Fruit fly (Drosophila melanogaster) whole organism, larva: Measurements from ENCODE around the gene SNRPG.

Experiments
- noc ChIP-seq: fragments of 200-800 bp; sonication (Bioruptor generic); optimal IDR thresholded peaks from 3 replicates; lab custom pipeline; 2019; ENCODE audit warnings: missing biosample characterization, mild to moderate bottlenecking, missing genetic modification characterization, moderate library complexity

Gene SNRPG

dm6 chrX:16660632-16661031 is 20.4 kb upstream of the SNRPG start:
- no peak for TF ChIP-seq noc (tag; lab: Kevin White, UChicago)

- TF ChIP-seq noc (tag; lab: Kevin White, UChicago), result peak; percentile 57
Observed at dm6 chrX:16655724-16656235, 15.6 kb upstream of the SNRPG start.

DNA sequence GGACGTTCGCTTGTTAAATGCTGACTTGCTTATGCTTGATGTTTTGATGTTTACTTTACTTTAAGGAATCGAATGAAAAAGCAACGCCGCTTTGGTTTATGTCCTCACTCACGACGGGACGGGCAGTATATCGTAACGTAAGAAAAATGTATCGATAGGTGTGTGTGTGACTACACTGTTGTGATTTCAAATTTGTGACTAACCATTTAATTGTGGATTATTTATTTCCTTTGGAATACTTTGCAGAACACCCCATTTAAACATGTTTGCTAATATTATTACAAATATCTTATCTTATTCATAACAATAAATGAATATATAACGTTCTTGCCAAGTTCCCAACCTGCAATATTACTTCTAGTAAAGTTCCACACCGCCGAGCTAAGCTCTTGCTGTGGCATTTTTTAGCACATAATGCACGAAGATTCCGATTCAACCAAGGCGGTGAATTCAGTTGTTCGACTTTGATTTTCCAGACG is 14.8 kb upstream of the SNRPG start, which contains the start of the genes Nemp and r:
Gene Nemp, minus strand, starts transcription at position 85 of the 479 bp plus-strand sequence.
Gene r, plus strand, starts transcription at position 429 of the 479 bp plus-strand sequence.
- TF ChIP-seq noc (tag; lab: Kevin White, UChicago), result no peak

DNA sequence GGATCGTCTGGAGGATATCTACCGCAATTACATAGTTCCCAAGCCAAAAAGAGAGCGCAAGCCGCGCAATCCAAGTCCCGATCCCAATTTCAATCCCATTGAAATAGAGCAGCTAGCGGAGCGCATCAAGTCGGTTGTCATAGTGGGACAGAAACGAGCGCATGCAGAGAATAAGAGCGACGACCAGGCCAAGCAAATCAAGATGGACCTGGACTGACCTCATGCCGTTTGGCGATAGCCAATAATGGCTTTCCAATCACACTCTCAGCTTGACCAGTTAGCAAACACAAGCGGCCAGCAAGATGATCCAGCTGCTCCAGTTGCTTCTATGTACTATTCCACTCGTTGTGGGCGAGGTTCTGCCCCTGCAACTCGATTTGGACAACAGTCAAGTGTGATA is 11.4 kb upstream of the SNRPG start:
- TF ChIP-seq noc (tag; lab: Kevin White, UChicago), result no peak

dm6 chrX:16651098-16651497 is 10.9 kb upstream of the SNRPG start, which contains the start of the genes CG32573 and CG42512:
CG32573 (plus strand) TSS chrX:16651376.
CG42512 (plus strand) TSS chrX:16651376.
- TF ChIP-seq noc (tag; lab: Kevin White, UChicago), result no peak

dm6 chrX:16650078-16651063 is 10.2 kb upstream of the SNRPG start:
- TF ChIP-seq noc (tag; lab: Kevin White, UChicago), result peak; percentile 29

DNA sequence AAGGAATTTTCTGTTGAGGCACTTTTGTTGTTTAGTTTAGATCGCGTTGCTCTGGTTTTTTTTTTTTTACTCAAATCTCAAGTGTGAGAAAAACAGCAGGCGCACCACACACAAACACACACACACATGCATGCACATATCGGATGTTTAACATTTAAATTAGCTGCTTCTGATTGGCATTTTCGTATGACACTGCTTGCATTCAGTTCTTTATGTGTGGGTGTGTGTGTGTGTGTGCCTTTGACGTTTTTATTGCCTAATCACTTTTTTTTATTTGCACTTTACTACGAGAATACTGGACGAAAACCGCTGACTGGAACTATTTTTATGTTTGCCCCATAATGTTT is 8.2 kb upstream of the SNRPG start:
- no peak for TF ChIP-seq noc (tag; lab: Kevin White, UChicago)

DNA sequence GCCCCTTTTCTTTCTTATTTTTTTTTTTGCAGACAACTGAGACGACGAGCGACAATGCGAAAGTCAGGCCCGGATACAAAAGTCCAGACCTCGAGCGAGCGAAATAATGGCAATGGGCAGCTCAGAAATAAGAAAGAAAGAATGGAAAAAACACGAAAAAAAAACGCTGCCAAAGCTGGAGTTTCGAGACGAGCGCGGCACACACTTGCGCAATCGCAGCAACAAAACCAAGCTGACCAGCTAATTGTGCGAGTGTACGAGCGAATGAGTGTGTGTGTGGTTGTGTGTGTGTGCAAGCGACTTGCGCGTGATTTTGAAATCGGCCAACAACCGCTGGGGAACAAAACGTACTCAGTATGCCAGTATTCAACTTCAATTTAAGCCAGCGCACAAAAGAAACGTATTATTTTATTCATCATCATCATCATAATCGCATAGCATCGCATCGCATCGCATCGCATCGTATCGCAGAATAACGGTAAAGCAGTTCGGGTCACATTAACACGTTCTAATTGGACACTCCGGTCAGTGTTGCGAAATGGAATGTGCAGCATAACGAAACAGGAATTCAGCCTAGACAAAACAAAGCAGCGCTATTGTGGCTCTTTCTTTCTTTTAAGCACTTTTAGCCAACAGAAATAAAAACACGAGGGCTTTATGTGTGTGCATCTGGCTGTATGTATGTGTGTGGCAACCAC is 7.7 kb upstream of the SNRPG start:
- no peak for TF ChIP-seq noc (tag; lab: Kevin White, UChicago)

- no peak for TF ChIP-seq noc (tag; lab: Kevin White, UChicago)
Observed at dm6 chrX:16647092-16647632, 6.9 kb upstream of the SNRPG start.

DNA sequence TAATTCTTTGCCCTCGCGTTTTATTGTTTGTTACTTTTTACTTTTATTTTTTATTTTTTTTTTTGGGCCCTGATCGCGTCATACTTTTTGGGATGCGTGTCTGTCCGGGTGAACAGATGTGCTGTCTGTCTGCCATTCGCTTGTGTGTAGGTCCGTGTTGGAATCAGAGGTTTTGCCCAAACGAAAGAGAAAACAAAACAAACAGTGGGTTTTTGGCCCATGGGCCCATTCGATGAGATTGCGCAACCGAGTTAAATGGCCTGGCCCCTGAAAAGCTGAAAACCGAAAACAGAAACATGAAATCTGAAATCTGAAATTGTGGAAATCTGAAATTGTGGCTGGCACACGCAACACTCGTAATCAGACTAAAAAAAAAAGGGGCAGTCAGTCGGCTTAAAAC is 5.3 kb upstream of the SNRPG start:
- TF ChIP-seq noc (tag; lab: Kevin White, UChicago), result no peak

dm6 chrX:16644535-16645131 is 4.4 kb upstream of the SNRPG start:
- no peak for TF ChIP-seq noc (tag; lab: Kevin White, UChicago)

DNA sequence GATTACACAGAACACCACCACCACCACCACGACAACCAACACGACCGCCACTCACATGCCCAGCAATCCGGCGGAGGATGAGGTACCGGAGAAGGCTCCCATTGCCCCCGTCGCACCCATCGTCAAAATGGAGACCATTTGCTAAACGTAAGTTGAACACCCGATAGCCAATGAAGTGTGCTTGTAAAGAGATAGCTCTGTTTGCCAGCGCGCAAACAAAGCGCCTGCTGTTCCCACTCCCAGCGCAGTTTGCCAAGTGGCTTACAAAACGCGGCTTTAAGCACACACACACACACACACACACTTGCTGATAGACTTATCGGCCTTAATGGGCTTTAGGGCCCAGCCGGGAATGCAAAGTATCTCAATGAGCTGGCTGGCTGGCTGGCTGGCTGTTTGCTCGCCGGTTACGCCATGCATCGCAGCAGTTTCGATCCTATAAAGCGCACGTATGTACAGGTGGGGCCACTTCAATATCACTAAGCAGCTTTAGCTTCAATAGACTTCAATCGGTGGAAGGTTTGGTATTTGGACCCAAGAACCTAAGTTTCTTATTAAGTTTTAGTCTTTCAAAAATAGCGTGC is 3.2 kb upstream of the SNRPG start:
- no peak for TF ChIP-seq noc (tag; lab: Kevin White, UChicago)

dm6 chrX:16641101-16641420 is 842 bp upstream of the SNRPG start:
- no peak for TF ChIP-seq noc (tag; lab: Kevin White, UChicago)

DNA sequence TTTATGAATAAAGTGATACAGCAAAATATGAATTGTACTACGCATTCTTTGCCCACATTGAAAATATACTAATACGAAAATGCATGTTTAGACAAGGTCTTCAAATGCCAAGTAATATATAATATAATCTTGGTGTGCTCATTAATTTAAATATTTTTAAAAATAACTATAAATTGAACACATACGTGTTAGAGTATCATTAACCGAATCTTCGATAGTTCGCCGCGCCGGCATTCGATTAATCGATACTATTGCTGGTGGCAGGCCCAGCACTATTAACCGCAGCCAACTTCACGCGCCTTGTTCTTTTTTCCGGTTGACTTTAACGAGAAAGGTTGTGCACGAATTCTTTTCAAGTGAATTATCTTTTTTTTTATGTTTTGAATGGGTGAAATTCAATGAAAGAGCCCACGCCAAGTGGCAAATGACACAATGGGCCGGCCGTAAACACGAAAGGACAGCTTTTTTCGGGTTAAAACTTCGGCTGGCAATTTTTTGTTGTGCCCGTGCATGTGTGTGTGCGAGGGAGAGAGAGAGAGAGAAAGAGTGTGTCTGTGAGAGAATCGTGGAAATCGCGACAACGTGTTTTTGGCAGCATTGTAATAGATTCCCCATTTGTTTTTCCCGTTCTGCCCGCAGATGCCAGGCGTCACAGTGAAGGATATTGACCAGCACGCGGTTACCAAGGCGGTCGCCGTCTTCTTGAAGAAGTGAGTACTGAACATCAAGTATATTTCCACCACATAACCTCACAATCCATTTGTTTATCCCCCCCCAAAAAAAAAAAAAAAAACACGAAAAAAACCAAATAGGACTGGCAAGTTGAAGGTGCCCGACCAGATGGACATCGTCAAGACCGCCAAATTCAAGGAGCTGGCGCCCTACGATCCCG is 2.4 kb downstream of the SNRPG start, which contains the start of gene RpS19a:
Gene RpS19a, plus strand, starts transcription at position 301 of the 892 bp plus-strand sequence.
- peak; percentile 66 for TF ChIP-seq noc (tag; lab: Kevin White, UChicago)
